Worm (Caenorhabditis elegans) whole organism, L4 larva: ENCODE data around the gene sec-16A.2.

Source experiments
- R02D3.7 ChIP-seq: fragments of 150-350 bp; sonication (generic microtip); optimal IDR thresholded peaks from 3 replicates; lab custom pipeline; 2014; ENCODE audit warnings: missing biosample characterization, missing genetic modification characterization
- ceh-20 ChIP-seq: fragments of 200-800 bp; sonication (Bioruptor generic); IDR thresholded peaks from 2 replicates; pipeline ENCODE4 v1.3.6; 2022; ENCODE audit warnings: missing genetic modification reagents, missing genetic modification characterization, missing compliant biosample characterization
- ceh-44 ChIP-seq: fragments of 200-800 bp; sonication (Bioruptor generic); IDR thresholded peaks from 2 replicates; pipeline ENCODE4 v1.3.6; 2022; ENCODE audit warnings: missing genetic modification reagents, missing genetic modification characterization, missing compliant biosample characterization
- dve-1 ChIP-seq: sonication (generic microtip); optimal IDR thresholded peaks from 2 replicates; lab custom pipeline; 2017; ENCODE audit warnings: antibody characterized with exemption, mild to moderate bottlenecking, missing genetic modification characterization, missing compliant biosample characterization; ENCODE audit not compliant: insufficient read depth
- fkh-10 ChIP-seq: fragments of 150-350 bp; optimal IDR thresholded peaks from 2 replicates; lab custom pipeline; 2014; ENCODE audit warnings: missing biosample characterization, missing genetic modification reagents, missing genetic modification characterization
- fos-1 ChIP-seq: fragments of 150-350 bp; optimal IDR thresholded peaks from 2 replicates; lab custom pipeline; 2014; ENCODE audit warnings: missing biosample characterization, missing genetic modification characterization
- hmg-1.1 ChIP-seq: fragments of 200-800 bp; sonication (Bioruptor generic); IDR thresholded peaks from 2 replicates; pipeline ENCODE4 v1.3.6; 2022; ENCODE audit warnings: missing genetic modification reagents, missing genetic modification characterization, missing compliant biosample characterization
- lir-3 ChIP-seq: sonication (generic microtip); optimal IDR thresholded peaks from 2 replicates; lab custom pipeline; 2016; ENCODE audit warnings: mild to moderate bottlenecking, missing genetic modification characterization, missing compliant biosample characterization
- snpc-4 ChIP-seq: fragments of 150-350 bp; optimal IDR thresholded peaks from 2 replicates; lab custom pipeline; 2014; ENCODE audit warnings: missing biosample characterization, missing genetic modification characterization

- no peak for TF ChIP-seq hmg-1.1 (GFP tag; lab: Robert Waterston, UW)
- no peak for TF ChIP-seq snpc-4
- TF ChIP-seq dve-1 (tag; lab: Kevin White, UChicago) = no peak
- TF ChIP-seq ceh-20 (GFP tag; lab: Robert Waterston, UW) = no peak
- no peak for TF ChIP-seq R02D3.7
- no peak for TF ChIP-seq lir-3
- TF ChIP-seq ceh-44 (GFP tag; lab: Robert Waterston, UW) = no peak
- TF ChIP-seq fos-1 = no peak
- TF ChIP-seq fkh-10 (GFP tag; lab: Kevin White, UChicago) = no peak
Measured at ce11 chrX:8297333-8297732, 10.3 kb downstream of the sec-16A.2 start.
